Worm (Caenorhabditis elegans): ENCODE data around the gene Y39G8B.10.

Gene Y39G8B.10

ce11 chrII:13991741-13992140 is 8.8 kb upstream of the Y39G8B.10 start, which contains the start of gene Y39G8B.5:
Y39G8B.5 (minus strand) TSS chrII:13991841.
- no peak for TF ChIP-seq che-1 (tag; optimal IDR thresholded peaks at IDR 0.05)

- TF ChIP-seq pat-9 (tag; optimal IDR thresholded peaks at IDR 0.05) (peak; percentile 51), lin-11 (tag; optimal IDR thresholded peaks at IDR 0.05) (peak; percentile 23), che-1 (tag; optimal IDR thresholded peaks at IDR 0.05) (peak; percentile 67), C38D4.7 (GFP tag; optimal IDR thresholded peaks at IDR 0.05) (peak; percentile 33), Y22D7AL.16 (tag; optimal IDR thresholded peaks at IDR 0.05) (peak; percentile 62)
Measured at ce11 chrII:13986061-13986460, 3.1 kb upstream of the Y39G8B.10 start.

ce11 chrII:13984551-13984950 is 1.6 kb upstream of the Y39G8B.10 start, which contains the start of gene sre-47:
sre-47 (minus strand) TSS chrII:13984651.
- TF ChIP-seq ztf-16 (tag; optimal IDR thresholded peaks at IDR 0.05) (no peak), F13H6.1 (tag; optimal IDR thresholded peaks at IDR 0.05) (no peak), sdc-2 (tag; optimal IDR thresholded peaks at IDR 0.05) (no peak), ceh-19 (GFP tag; optimal IDR thresholded peaks at IDR 0.05) (no peak), elt-4 (tag; optimal IDR thresholded peaks at IDR 0.05) (no peak), sox-2 (GFP tag; IDR thresholded peaks at IDR 0.05) (no peak), pag-3 (tag; optimal IDR thresholded peaks at IDR 0.05; ENCODE audit: borderline replicate concordance) (no peak), hlh-15 (tag; optimal IDR thresholded peaks at IDR 0.05) (no peak), eyg-1 (tag; optimal IDR thresholded peaks at IDR 0.05) (no peak), nhr-11 (tag; optimal IDR thresholded peaks at IDR 0.05) (no peak), ets-4 (tag; optimal IDR thresholded peaks at IDR 0.05) (no peak), pha-4 (tag; optimal IDR thresholded peaks at IDR 0.05) (no peak), fkh-10 (GFP tag; optimal IDR thresholded peaks at IDR 0.05) (no peak), pros-1 (tag; optimal IDR thresholded peaks at IDR 0.05) (no peak), ref-2 (tag; optimal IDR thresholded peaks at IDR 0.05) (no peak), pax-1 (tag; optimal IDR thresholded peaks at IDR 0.05) (no peak), ceh-34 (tag; optimal IDR thresholded peaks at IDR 0.05) (no peak), elt-2 (tag; optimal IDR thresholded peaks at IDR 0.05) (no peak), ceh-14 (tag; optimal IDR thresholded peaks at IDR 0.05) (no peak), dmd-4 (tag; optimal IDR thresholded peaks at IDR 0.05; ENCODE audit: borderline replicate concordance) (no peak)

- TF ChIP-seq pqm-1 (tag; optimal IDR thresholded peaks at IDR 0.05): no peak
- no peak for TF ChIP-seq K02D7.2 (tag; optimal IDR thresholded peaks at IDR 0.05)
- no peak for TF ChIP-seq pat-9 (tag; optimal IDR thresholded peaks at IDR 0.05)
- no peak for TF ChIP-seq ceh-22 (tag; optimal IDR thresholded peaks at IDR 0.05)
- TF ChIP-seq sox-4 (tag; optimal IDR thresholded peaks at IDR 0.05): no peak
- TF ChIP-seq ceh-18 (tag; optimal IDR thresholded peaks at IDR 0.05): no peak
- TF ChIP-seq nfya-1 (tag; optimal IDR thresholded peaks at IDR 0.05): no peak
- TF ChIP-seq ceh-34 (tag; optimal IDR thresholded peaks at IDR 0.05): no peak
- TF ChIP-seq elt-4 (tag; optimal IDR thresholded peaks at IDR 0.05): no peak
- TF ChIP-seq rnt-1 (tag; optimal IDR thresholded peaks at IDR 0.05): no peak
- no peak for TF ChIP-seq T23F11.4 (GFP tag; optimal IDR thresholded peaks at IDR 0.05)
- no peak for TF ChIP-seq fkh-6 (tag; optimal IDR thresholded peaks at IDR 0.05)
- no peak for TF ChIP-seq ref-2 (tag; optimal IDR thresholded peaks at IDR 0.05)
- TF ChIP-seq ceh-2 (tag; optimal IDR thresholded peaks at IDR 0.05): no peak
- TF ChIP-seq fax-1 (tag; optimal IDR thresholded peaks at IDR 0.05): no peak
Measured at ce11 chrII:13982247-13982646, 668 bp downstream of the Y39G8B.10 start.

- TF ChIP-seq npax-4 (tag; optimal IDR thresholded peaks at IDR 0.05) (no peak), ceh-6 (GFP tag; optimal IDR thresholded peaks at IDR 0.05) (no peak), hlh-6 (tag; optimal IDR thresholded peaks at IDR 0.05) (no peak), sox-2 (GFP tag; IDR thresholded peaks at IDR 0.05) (no peak), ceh-18 (tag; optimal IDR thresholded peaks at IDR 0.05) (no peak), ets-4 (tag; optimal IDR thresholded peaks at IDR 0.05) (no peak)
Measured at ce11 chrII:13981819-13982218, 1.1 kb downstream of the Y39G8B.10 start.

Measured in whole organism, late embryonic.